Worm (Caenorhabditis elegans): ENCODE measurements around the gene C35D10.5.

ce11 chrIII:4881955-4882354, 19.8 kb downstream of the C35D10.5 start:
- TF ChIP-seq him-1 (tag; optimal IDR thresholded peaks at IDR 0.05) (no peak), W03F9.2 (tag; optimal IDR thresholded peaks at IDR 0.05) (no peak), dao-5 (tag; optimal IDR thresholded peaks at IDR 0.05) (no peak)

All from whole organism, L4/young adult.